Worm (Caenorhabditis elegans) whole organism, early embryonic: Measurements from ENCODE around the gene degl-2.

ENCODE experiments used
- ama-1 ChIP-seq: fragments of 150-350 bp; optimal IDR thresholded peaks from 2 replicates; lab custom pipeline; 2014
- scrt-1 ChIP-seq: fragments of 200-800 bp; sonication (Bioruptor generic); IDR thresholded peaks from 2 replicates; pipeline ENCODE4 v1.3.6; 2022; ENCODE audit warnings: missing genetic modification characterization, missing compliant biosample characterization
- tbx-11 ChIP-seq: fragments of 200-800 bp; sonication (Bioruptor generic); IDR thresholded peaks from 2 replicates; pipeline ENCODE4 v1.3.6; 2022; ENCODE audit warnings: missing genetic modification characterization, missing compliant biosample characterization
- tra-4 ChIP-seq: sonication (generic microtip); optimal IDR thresholded peaks from 2 replicates; lab custom pipeline; 2017; ENCODE audit warnings: missing genetic modification characterization, missing compliant biosample characterization

ce11 chrIV:9672434-9672833 is 29.1 kb downstream of the degl-2 start:
- no peak for TF ChIP-seq tbx-11 (GFP tag; lab: Robert Waterston, UW)
- TF ChIP-seq ama-1 = no peak
- TF ChIP-seq scrt-1 (GFP tag; lab: Robert Waterston, UW) = no peak
- TF ChIP-seq tra-4 = no peak
